Worm (Caenorhabditis elegans) whole organism, midembryonic: ENCODE measurements around the gene F31B9.4.

Experiments
- T22C8.4 ChIP-seq: fragments of 200-800 bp; sonication (Bioruptor generic); IDR thresholded peaks from 2 replicates; pipeline ENCODE4 v1.3.6; 2022; ENCODE audit warnings: missing genetic modification characterization, missing compliant biosample characterization
- cog-1 ChIP-seq: sonication (generic microtip); optimal IDR thresholded peaks from 2 replicates; lab custom pipeline; 2016; ENCODE audit warnings: missing genetic modification characterization, missing compliant biosample characterization
- flt-1 ChIP-seq: fragments of 200-800 bp; sonication (Bioruptor generic); IDR thresholded peaks from 2 replicates; pipeline ENCODE4 v1.3.6; 2022; ENCODE audit warnings: missing genetic modification characterization, missing compliant biosample characterization
- klf-2 ChIP-seq: fragments of 200-800 bp; sonication (Bioruptor generic); conservative IDR thresholded peaks from 2 replicates; pipeline ENCODE4 v1.3.6; 2022; ENCODE audit warnings: missing genetic modification reagents, missing genetic modification characterization, missing compliant biosample characterization
- med-1 ChIP-seq: sonication (generic microtip); optimal IDR thresholded peaks from 2 replicates; lab custom pipeline; 2017; ENCODE audit warnings: missing genetic modification characterization, mild to moderate bottlenecking, missing compliant biosample characterization, antibody characterized with exemption, missing genetic modification reagents; ENCODE audit not compliant: insufficient read depth
- tab-1 ChIP-seq: fragments of 200-800 bp; sonication (Bioruptor generic); IDR thresholded peaks from 2 replicates; pipeline ENCODE4 v1.3.6; 2022; ENCODE audit warnings: missing genetic modification characterization, missing compliant biosample characterization
- ztf-23 ChIP-seq: fragments of 200-800 bp; sonication (Bioruptor generic); IDR thresholded peaks from 2 replicates; pipeline ENCODE4 v1.3.6; 2022; ENCODE audit warnings: missing genetic modification reagents, missing genetic modification characterization, missing compliant biosample characterization
- ztf-29 ChIP-seq: fragments of 200-800 bp; sonication (Bioruptor generic); IDR thresholded peaks from 2 replicates; pipeline ENCODE4 v1.3.6; 2022; ENCODE audit warnings: missing genetic modification reagents, missing genetic modification characterization, missing compliant biosample characterization

DNA sequence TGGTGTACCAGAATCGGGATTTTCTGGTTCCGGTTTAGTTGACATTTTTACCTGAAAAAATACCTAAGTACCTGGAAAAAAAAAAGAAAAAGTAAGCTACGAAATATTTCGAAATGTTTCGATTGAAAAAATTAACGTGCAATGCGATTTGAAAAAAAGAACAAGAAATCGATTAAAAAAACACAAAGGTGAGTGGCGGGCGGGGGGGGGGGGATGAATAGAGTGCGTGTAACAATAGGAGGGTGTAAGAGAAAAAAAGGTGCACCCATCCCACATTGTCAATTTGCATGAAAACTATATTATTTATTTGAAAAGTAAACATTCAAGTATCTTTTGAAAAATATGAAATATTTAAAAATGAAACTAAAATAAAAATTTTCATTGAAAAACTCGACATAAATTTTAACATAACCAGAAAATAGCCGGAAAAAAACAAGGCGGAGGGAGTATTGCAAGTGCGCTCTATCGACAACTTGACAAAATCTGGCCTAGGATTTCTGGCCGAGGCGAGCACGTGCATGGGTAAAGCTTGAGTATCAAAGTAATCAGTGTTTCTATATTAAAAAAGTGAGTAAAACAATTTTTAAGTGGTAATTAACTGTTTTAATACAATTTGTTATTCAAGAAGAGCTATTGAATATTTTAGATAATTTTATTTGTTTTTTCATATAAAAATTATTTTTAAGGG is 50.9 kb downstream of the F31B9.4 start, which contains the start of the genes csb-1 and F53H4.4:
- no peak for TF ChIP-seq ztf-23
- no peak for TF ChIP-seq tab-1 (GFP tag; lab: Robert Waterston, UW)
- TF ChIP-seq T22C8.4, result no peak
- no peak for TF ChIP-seq klf-2
- no peak for TF ChIP-seq flt-1 (GFP tag; lab: Robert Waterston, UW)
- TF ChIP-seq ztf-29 (GFP tag; lab: Robert Waterston, UW), result no peak
- TF ChIP-seq med-1, result no peak
- peak; percentile 18 for TF ChIP-seq cog-1 (tag; lab: Kevin White, UChicago)
